Worm (Caenorhabditis elegans): ENCODE data around the gene C07A9.13.

Gene C07A9.13

ce11 chrIII:9669546-9669945 lies 11.6 kb downstream of the C07A9.13 start:
- TF ChIP-seq cog-1 (tag; optimal IDR thresholded peaks at IDR 0.05) (no peak), ref-1 (GFP tag; conservative IDR thresholded peaks at IDR 0.05) (no peak), tab-1 (GFP tag; IDR thresholded peaks at IDR 0.05) (no peak), ztf-23 (GFP tag; IDR thresholded peaks at IDR 0.05) (no peak), ztf-29 (GFP tag; IDR thresholded peaks at IDR 0.05) (no peak), klf-2 (GFP tag; conservative IDR thresholded peaks at IDR 0.05) (no peak), T22C8.4 (GFP tag; IDR thresholded peaks at IDR 0.05) (no peak), med-1 (GFP tag; optimal IDR thresholded peaks at IDR 0.05; ENCODE audit: insufficient read depth) (no peak), flt-1 (GFP tag; IDR thresholded peaks at IDR 0.05) (no peak)

- TF ChIP-seq ztf-29 (GFP tag; IDR thresholded peaks at IDR 0.05) (0 out of 2 replicates have a peak, but pooled peaks have one; percentile 25), med-1 (GFP tag; optimal IDR thresholded peaks at IDR 0.05; ENCODE audit: insufficient read depth) (no peak), tab-1 (GFP tag; IDR thresholded peaks at IDR 0.05) (peak; percentile 76; the same call in 1 of the 2 replicates)
Observed at ce11 chrIII:9667591-9668265, 13.4 kb downstream of the C07A9.13 start, which contains the start of gene C07A9.9. Gene C07A9.9, minus strand, starts transcription at chrIII:9667641.

ce11 chrIII:9666668-9667067 lies 14.4 kb downstream of the C07A9.13 start:
- TF ChIP-seq ref-1 (GFP tag; conservative IDR thresholded peaks at IDR 0.05) = no peak
- TF ChIP-seq flt-1 (GFP tag; IDR thresholded peaks at IDR 0.05) = no peak
- TF ChIP-seq ztf-29 (GFP tag; IDR thresholded peaks at IDR 0.05) = no peak
- no peak for TF ChIP-seq med-1 (GFP tag; optimal IDR thresholded peaks at IDR 0.05; ENCODE audit: insufficient read depth)

- TF ChIP-seq ztf-29 (GFP tag; IDR thresholded peaks at IDR 0.05) (no peak), klf-2 (GFP tag; conservative IDR thresholded peaks at IDR 0.05) (no peak), cog-1 (tag; optimal IDR thresholded peaks at IDR 0.05) (no peak)
Observed at ce11 chrIII:9666239-9666638, 14.9 kb downstream of the C07A9.13 start.

ce11 chrIII:9665490-9666179 lies 15.5 kb downstream of the C07A9.13 start:
- TF ChIP-seq cog-1 (tag; optimal IDR thresholded peaks at IDR 0.05) = no peak
- TF ChIP-seq med-1 (GFP tag; optimal IDR thresholded peaks at IDR 0.05; ENCODE audit: insufficient read depth) = no peak
- TF ChIP-seq ztf-23 (GFP tag; IDR thresholded peaks at IDR 0.05) = no peak
- no peak for TF ChIP-seq flt-1 (GFP tag; IDR thresholded peaks at IDR 0.05)
- no peak for TF ChIP-seq klf-2 (GFP tag; conservative IDR thresholded peaks at IDR 0.05)
- TF ChIP-seq T22C8.4 (GFP tag; IDR thresholded peaks at IDR 0.05) = no peak
- TF ChIP-seq ref-1 (GFP tag; conservative IDR thresholded peaks at IDR 0.05) = no peak
- TF ChIP-seq ztf-29 (GFP tag; IDR thresholded peaks at IDR 0.05) = no peak
- TF ChIP-seq tab-1 (GFP tag; IDR thresholded peaks at IDR 0.05) = no peak

- TF ChIP-seq ref-1 (GFP tag; conservative IDR thresholded peaks at IDR 0.05) (no peak), flt-1 (GFP tag; IDR thresholded peaks at IDR 0.05) (no peak)
Observed at ce11 chrIII:9664484-9665221, 16.5 kb downstream of the C07A9.13 start.

DNA sequence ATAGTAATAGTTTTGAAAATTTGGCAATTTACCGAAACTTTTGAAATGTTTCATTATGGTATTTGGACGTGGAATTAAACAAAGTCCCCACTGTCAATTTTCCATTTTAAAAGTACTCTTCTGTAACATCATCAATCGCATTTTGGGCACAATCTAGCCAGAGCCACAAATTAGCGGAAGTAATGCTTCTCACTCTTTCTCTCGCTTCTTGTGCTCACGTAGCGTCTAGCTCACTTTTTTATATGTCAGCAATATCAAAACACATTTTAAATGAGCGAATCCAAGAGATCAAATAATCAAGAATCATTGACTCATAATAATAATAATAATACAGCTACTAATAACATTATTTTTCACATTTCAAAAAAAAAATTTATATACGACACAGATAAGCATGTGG lies 17.2 kb downstream of the C07A9.13 start:
- no peak for TF ChIP-seq klf-2 (GFP tag; conservative IDR thresholded peaks at IDR 0.05)

ce11 chrIII:9662266-9662959 lies 18.7 kb downstream of the C07A9.13 start:
- TF ChIP-seq cog-1 (tag; optimal IDR thresholded peaks at IDR 0.05) (no peak), med-1 (GFP tag; optimal IDR thresholded peaks at IDR 0.05; ENCODE audit: insufficient read depth) (no peak), ztf-23 (GFP tag; IDR thresholded peaks at IDR 0.05) (no peak), ztf-29 (GFP tag; IDR thresholded peaks at IDR 0.05) (no peak), klf-2 (GFP tag; conservative IDR thresholded peaks at IDR 0.05) (no peak), ref-1 (GFP tag; conservative IDR thresholded peaks at IDR 0.05) (no peak), tab-1 (GFP tag; IDR thresholded peaks at IDR 0.05) (no peak), flt-1 (GFP tag; IDR thresholded peaks at IDR 0.05) (no peak), T22C8.4 (GFP tag; IDR thresholded peaks at IDR 0.05) (no peak)

- TF ChIP-seq cog-1 (tag; optimal IDR thresholded peaks at IDR 0.05) (no peak), med-1 (GFP tag; optimal IDR thresholded peaks at IDR 0.05; ENCODE audit: insufficient read depth) (no peak), tab-1 (GFP tag; IDR thresholded peaks at IDR 0.05) (no peak), flt-1 (GFP tag; IDR thresholded peaks at IDR 0.05) (no peak), ztf-29 (GFP tag; IDR thresholded peaks at IDR 0.05) (no peak), ztf-23 (GFP tag; IDR thresholded peaks at IDR 0.05) (no peak), T22C8.4 (GFP tag; IDR thresholded peaks at IDR 0.05) (no peak), klf-2 (GFP tag; conservative IDR thresholded peaks at IDR 0.05) (no peak), ref-1 (GFP tag; conservative IDR thresholded peaks at IDR 0.05) (no peak)
Observed at ce11 chrIII:9661119-9661518, 20.0 kb downstream of the C07A9.13 start.

ce11 chrIII:9658569-9658968 lies 22.5 kb downstream of the C07A9.13 start:
- TF ChIP-seq ztf-29 (GFP tag; IDR thresholded peaks at IDR 0.05) (no peak), cog-1 (tag; optimal IDR thresholded peaks at IDR 0.05) (no peak), T22C8.4 (GFP tag; IDR thresholded peaks at IDR 0.05) (no peak)
